1 fruit fly cellular context compared by ENCODE assay signal in the genomic region with DNA sequence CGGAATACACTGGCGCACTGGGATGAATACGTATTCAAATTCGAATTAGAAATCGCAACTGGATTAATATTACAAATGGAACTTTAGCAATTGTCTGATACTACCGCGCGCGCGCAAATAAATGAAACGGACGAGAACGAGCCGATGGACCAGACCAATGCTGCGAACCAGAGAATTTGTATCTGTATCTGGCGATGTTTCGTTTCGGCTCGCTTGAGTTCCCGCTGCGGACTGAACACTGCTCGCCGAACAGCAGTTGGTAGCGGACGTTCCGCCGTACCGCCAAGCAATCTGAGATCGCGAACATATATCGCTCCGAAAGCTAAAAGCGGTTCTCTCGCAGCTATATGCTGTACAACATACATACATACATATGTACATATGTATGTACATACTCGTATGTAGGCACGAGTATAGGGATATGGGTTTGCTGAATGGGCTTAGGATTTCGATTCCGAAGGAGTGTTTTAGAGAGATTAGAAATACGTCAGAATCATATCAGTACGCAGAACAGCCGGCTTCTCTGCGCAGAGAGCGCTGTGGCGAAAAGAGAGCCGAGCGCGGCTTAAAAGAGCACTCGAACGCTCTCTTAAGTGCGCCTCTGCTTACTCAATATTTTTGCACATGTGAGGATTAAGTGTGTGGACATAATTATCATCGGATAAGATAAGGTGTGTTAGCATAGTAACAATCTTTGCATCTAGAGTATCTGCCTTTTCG.
TF ChIP-seq lines count a peak whose summit lies in the region.

Gene AdamTS-A, minus strand, starts transcription at position 221 of the 720 bp plus-strand sequence.

TF ChIP-seq in whole organism, embryonic, 481 proteins besides CTCF, POLR2A, EP300 and RAD21 (continued from another document):
- TF ChIP-seq Dll (GFP tag; IDR thresholded peaks at IDR 0.05; lab: Robert Waterston, UW; ENCODE audit: partially characterized antibody) = 0 out of 4 replicates have a peak, but pooled peaks have one; percentile 24
- no peak for TF ChIP-seq CG11695 (GFP tag; IDR thresholded peaks at IDR 0.05; lab: Robert Waterston, UW)
- no peak for TF ChIP-seq CG7963 (GFP tag; IDR thresholded peaks at IDR 0.05; lab: Robert Waterston, UW; ENCODE audit: partially characterized antibody)
- no peak for TF ChIP-seq CG15269 (tag; optimal IDR thresholded peaks at IDR 0.05; lab: Kevin White, UChicago)
- no peak for TF ChIP-seq BEAF-32 (GFP tag; optimal IDR thresholded peaks at IDR 0.05; lab: Kevin White, UChicago)
- TF ChIP-seq vfl (GFP tag; optimal IDR thresholded peaks at IDR 0.05; lab: Kevin White, UChicago) = no peak
- no peak for TF ChIP-seq caup (GFP tag; optimal IDR thresholded peaks at IDR 0.05; lab: Kevin White, UChicago; ENCODE audit: severe bottlenecking)
- no peak for TF ChIP-seq NK7.1 (GFP tag; optimal IDR thresholded peaks at IDR 0.05; lab: Kevin White, UChicago)
- no peak for TF ChIP-seq CG1647 (GFP tag; optimal IDR thresholded peaks at IDR 0.05; lab: Kevin White, UChicago)
- TF ChIP-seq oc (tag; optimal IDR thresholded peaks at IDR 0.05; lab: Kevin White, UChicago) = no peak
- 0 out of 3 replicates have a peak, but pooled peaks have one; percentile 34 for TF ChIP-seq so (GFP tag; IDR thresholded peaks at IDR 0.05; lab: Robert Waterston, UW)
- no peak for TF ChIP-seq Lpt (GFP tag; optimal IDR thresholded peaks at IDR 0.05; lab: Kevin White, UChicago)
- TF ChIP-seq pfk (GFP tag; optimal IDR thresholded peaks at IDR 0.05; lab: Kevin White, UChicago) = peak; percentile 83
- no peak for TF ChIP-seq Fer3 (tag; optimal IDR thresholded peaks at IDR 0.05; lab: Kevin White, UChicago)
- TF ChIP-seq kni (GFP tag; optimal IDR thresholded peaks at IDR 0.05; lab: Kevin White, UChicago) = no peak
- no peak for TF ChIP-seq her (GFP tag; optimal IDR thresholded peaks at IDR 0.05; lab: Kevin White, UChicago)
- peak; percentile 18; the same call in 1 of the 2 replicates for TF ChIP-seq CG32532 (GFP tag; IDR thresholded peaks at IDR 0.05; lab: Robert Waterston, UW)
- no peak for TF ChIP-seq crp (GFP tag; optimal IDR thresholded peaks at IDR 0.05; lab: Kevin White, UChicago)
- TF ChIP-seq lmd (GFP tag; IDR thresholded peaks at IDR 0.05; lab: Robert Waterston, UW) = no peak
- TF ChIP-seq CkIIα-i1 (GFP tag; IDR thresholded peaks at IDR 0.05; lab: Robert Waterston, UW) = no peak
- TF ChIP-seq Atf3 (GFP tag; optimal IDR thresholded peaks at IDR 0.05; lab: Kevin White, UChicago) = no peak
- peak; percentile 30; the same call in 1 of the 2 replicates for TF ChIP-seq amos (GFP tag; IDR thresholded peaks at IDR 0.05; lab: Robert Waterston, UW; ENCODE audit: partially characterized antibody)
- TF ChIP-seq CG11696 (GFP tag; IDR thresholded peaks at IDR 0.05; lab: Robert Waterston, UW) = no peak
- TF ChIP-seq CG9932 (GFP tag; IDR thresholded peaks at IDR 0.05; lab: Robert Waterston, UW) = no peak
- TF ChIP-seq CG11560 (tag; IDR thresholded peaks at IDR 0.05; lab: Robert Waterston, UW) = no peak
- no peak for TF ChIP-seq otp (GFP tag; IDR thresholded peaks at IDR 0.05; lab: Robert Waterston, UW)
- TF ChIP-seq CG5953 (GFP tag; IDR thresholded peaks at IDR 0.05; lab: Robert Waterston, UW) = no peak
- TF ChIP-seq grau (tag; optimal IDR thresholded peaks at IDR 0.05; lab: Kevin White, UChicago) = no peak
- no peak for TF ChIP-seq CoRest (tag; optimal IDR thresholded peaks at IDR 0.05; lab: Kevin White, UChicago)
- no peak for TF ChIP-seq bcd (GFP tag; optimal IDR thresholded peaks at IDR 0.05; lab: Kevin White, UChicago)
- no peak for TF ChIP-seq CG10462 (GFP tag; optimal IDR thresholded peaks at IDR 0.05; lab: Kevin White, UChicago)
- no peak for TF ChIP-seq CG4854 (GFP tag; optimal IDR thresholded peaks at IDR 0.05; lab: Kevin White, UChicago)
- TF ChIP-seq Nf-YB (GFP tag; optimal IDR thresholded peaks at IDR 0.05; lab: Kevin White, UChicago) = no peak
- peak; percentile 77 to 82 for TF ChIP-seq Trl (optimal IDR thresholded peaks at IDR 0.05; lab: Kevin White, UChicago)
- no peak for TF ChIP-seq Trl (GFP tag; optimal IDR thresholded peaks at IDR 0.05; lab: Kevin White, UChicago)
- TF ChIP-seq CG11456 (GFP tag; IDR thresholded peaks at IDR 0.05; lab: Robert Waterston, UW) = no peak
- TF ChIP-seq CG2199 (GFP tag; IDR thresholded peaks at IDR 0.05; lab: Robert Waterston, UW) = peak; percentile 82
- TF ChIP-seq CG13287 (GFP tag; IDR thresholded peaks at IDR 0.05; lab: Robert Waterston, UW; ENCODE audit: partially characterized antibody) = peak; percentile 40; the same call in 1 of the 2 replicates
- no peak for TF ChIP-seq dysf (GFP tag; IDR thresholded peaks at IDR 0.05; lab: Robert Waterston, UW)
- TF ChIP-seq H15 (GFP tag; IDR thresholded peaks at IDR 0.05; lab: Robert Waterston, UW) = no peak
- no peak for TF ChIP-seq CG6854 (GFP tag; optimal IDR thresholded peaks at IDR 0.05; lab: Kevin White, UChicago)
- peak; percentile 16; the same call in 1 of the 2 replicates for TF ChIP-seq Rfx (GFP tag; IDR thresholded peaks at IDR 0.05; lab: Robert Waterston, UW)
- peak; percentile 75 for TF ChIP-seq CG15479 (GFP tag; optimal IDR thresholded peaks at IDR 0.05; lab: Kevin White, UChicago)
- no peak for TF ChIP-seq CG13123 (GFP tag; optimal IDR thresholded peaks at IDR 0.05; lab: Kevin White, UChicago)
- TF ChIP-seq CG2129 (GFP tag; IDR thresholded peaks at IDR 0.05; lab: Robert Waterston, UW; ENCODE audit: partially characterized antibody) = no peak
- no peak for TF ChIP-seq klu (GFP tag; IDR thresholded peaks at IDR 0.05; lab: Robert Waterston, UW)
- TF ChIP-seq CG7745 (tag; optimal IDR thresholded peaks at IDR 0.05; lab: Kevin White, UChicago) = no peak
- TF ChIP-seq Usf (GFP tag; optimal IDR thresholded peaks at IDR 0.05; lab: Kevin White, UChicago) = no peak
- no peak for TF ChIP-seq CG33213 (GFP tag; optimal IDR thresholded peaks at IDR 0.05; lab: Kevin White, UChicago)
- TF ChIP-seq CG10431 (GFP tag; optimal IDR thresholded peaks at IDR 0.05; lab: Kevin White, UChicago) = no peak
- TF ChIP-seq CG15696 (tag; optimal IDR thresholded peaks at IDR 0.05; lab: Kevin White, UChicago) = no peak
- no peak for TF ChIP-seq Sin3A (optimal IDR thresholded peaks at IDR 0.05; lab: Kevin White, UChicago)
- no peak for TF ChIP-seq Gsc (GFP tag; IDR thresholded peaks at IDR 0.05; lab: Robert Waterston, UW)
